Worm (Caenorhabditis elegans) whole organism, L4 larva: Measurements from ENCODE around the gene patr-1.

Experiments used
- D1046.2 ChIP-seq: fragments of 200-800 bp; sonication (Bioruptor generic); IDR thresholded peaks from 2 replicates; pipeline ENCODE4 v1.3.6; 2022; ENCODE audit warnings: missing genetic modification characterization, missing compliant biosample characterization
- F37D6.2 ChIP-seq: sonication (generic microtip); optimal IDR thresholded peaks from 2 replicates; lab custom pipeline; 2016; ENCODE audit warnings: mild to moderate bottlenecking, missing genetic modification characterization, missing compliant biosample characterization
- F44E2.7 ChIP-seq: fragments of 200-800 bp; sonication (Bioruptor generic); IDR thresholded peaks from 2 replicates; pipeline ENCODE4 v2.1.2; 2022; ENCODE audit warnings: missing genetic modification characterization, missing compliant biosample characterization
- T20F7.1 ChIP-seq: fragments of 200-800 bp; sonication (Bioruptor generic); optimal IDR thresholded peaks from 2 replicates; lab custom pipeline; 2018; ENCODE audit warnings: mild to moderate bottlenecking, missing genetic modification characterization, missing compliant biosample characterization
- Y105C5A.15 ChIP-seq: fragments of 200-800 bp; sonication (Bioruptor generic); IDR thresholded peaks from 2 replicates; pipeline ENCODE4 v1.3.6; 2022; ENCODE audit warnings: missing genetic modification characterization, missing compliant biosample characterization
- ZK337.2 ChIP-seq: fragments of 200-800 bp; sonication (Bioruptor generic); IDR thresholded peaks from 2 replicates; pipeline ENCODE4 v1.3.6; 2022; ENCODE audit warnings: missing genetic modification reagents, missing genetic modification characterization, missing compliant biosample characterization
- ama-1 ChIP-seq: fragments of 150-350 bp; optimal IDR thresholded peaks from 2 replicates; lab custom pipeline; 2014; ENCODE audit warnings: inconsistent platforms, mixed read lengths
- arid-1 ChIP-seq: fragments of 200-800 bp; sonication (Bioruptor generic); conservative IDR thresholded peaks from 2 replicates; pipeline ENCODE4 v1.3.6; 2022; ENCODE audit warnings: missing genetic modification reagents, missing genetic modification characterization, missing compliant biosample characterization
- attf-4 ChIP-seq: sonication (generic microtip); optimal IDR thresholded peaks from 3 replicates; lab custom pipeline; 2017; ENCODE audit warnings: missing biosample characterization, missing genetic modification characterization
- ceh-32 ChIP-seq: sonication (generic microtip); optimal IDR thresholded peaks from 2 replicates; lab custom pipeline; 2016; ENCODE audit warnings: mild to moderate bottlenecking, missing genetic modification characterization, missing compliant biosample characterization; ENCODE audit not compliant: poor library complexity
- ceh-44 ChIP-seq: fragments of 200-800 bp; sonication (Bioruptor generic); IDR thresholded peaks from 2 replicates; pipeline ENCODE4 v1.3.6; 2022; ENCODE audit warnings: missing genetic modification reagents, missing genetic modification characterization, missing compliant biosample characterization
- ceh-62 ChIP-seq: sonication (generic microtip); optimal IDR thresholded peaks from 2 replicates; lab custom pipeline; 2017; ENCODE audit warnings: missing biosample characterization, missing genetic modification characterization
- ceh-82 ChIP-seq: sonication (generic microtip); optimal IDR thresholded peaks from 2 replicates; lab custom pipeline; 2017; ENCODE audit warnings: missing biosample characterization, missing genetic modification characterization
- ces-1 ChIP-seq: fragments of 150-350 bp; sonication (generic microtip); optimal IDR thresholded peaks from 4 replicates; lab custom pipeline; 2014; ENCODE audit warnings: missing biosample characterization, missing genetic modification reagents, missing genetic modification characterization
- cey-2 ChIP-seq: sonication (generic microtip); optimal IDR thresholded peaks from 3 replicates; lab custom pipeline; 2017; ENCODE audit warnings: missing genetic modification characterization, mild to moderate bottlenecking, missing compliant biosample characterization, antibody characterized with exemption, borderline replicate concordance; ENCODE audit not compliant: insufficient read depth
- ctbp-1 ChIP-seq: fragments of 200-800 bp; sonication (Bioruptor generic); IDR thresholded peaks from 2 replicates; pipeline ENCODE4 v1.3.6; 2022; ENCODE audit warnings: missing genetic modification reagents, missing genetic modification characterization, missing compliant biosample characterization
- daf-12 ChIP-seq: fragments of 150-350 bp; optimal IDR thresholded peaks from 2 replicates; lab custom pipeline; 2014; ENCODE audit warnings: missing biosample characterization, missing genetic modification reagents, missing genetic modification characterization
- dmd-9 ChIP-seq: fragments of 200-800 bp; sonication (Bioruptor generic); IDR thresholded peaks from 2 replicates; pipeline ENCODE4 v1.3.6; 2022; ENCODE audit warnings: missing genetic modification reagents, missing genetic modification characterization, missing compliant biosample characterization
- dpl-1 ChIP-seq: fragments of 150-350 bp; optimal IDR thresholded peaks from 2 replicates; lab custom pipeline; 2014; ENCODE audit warnings: missing biosample characterization, missing genetic modification reagents, missing genetic modification characterization
- duxl-1 ChIP-seq: sonication (generic microtip); optimal IDR thresholded peaks from 2 replicates; lab custom pipeline; 2016; ENCODE audit warnings: mild to moderate bottlenecking, missing genetic modification characterization, moderate library complexity, missing compliant biosample characterization; ENCODE audit not compliant: poor library complexity
- dve-1 ChIP-seq: sonication (generic microtip); optimal IDR thresholded peaks from 2 replicates; lab custom pipeline; 2017; ENCODE audit warnings: antibody characterized with exemption, mild to moderate bottlenecking, missing genetic modification characterization, missing compliant biosample characterization; ENCODE audit not compliant: insufficient read depth
- egl-27 ChIP-seq: sonication (generic microtip); optimal IDR thresholded peaks from 3 replicates; lab custom pipeline; 2017; ENCODE audit warnings: missing biosample characterization, missing genetic modification reagents, missing genetic modification characterization
- hlh-11 ChIP-seq: fragments of 200-800 bp; sonication (Bioruptor generic); optimal IDR thresholded peaks from 2 replicates; lab custom pipeline; 2018; ENCODE audit warnings: mild to moderate bottlenecking, missing genetic modification characterization, missing compliant biosample characterization
- jun-1 ChIP-seq: fragments of 150-350 bp; optimal IDR thresholded peaks from 2 replicates; lab custom pipeline; 2014; ENCODE audit warnings: missing biosample characterization, missing genetic modification reagents, missing genetic modification characterization
- lin-13 ChIP-seq: fragments of 150-350 bp; optimal IDR thresholded peaks from 2 replicates; lab custom pipeline; 2014; ENCODE audit warnings: missing biosample characterization, missing genetic modification reagents, missing genetic modification characterization
- lin-29 ChIP-seq: fragments of 200-800 bp; sonication (Bioruptor generic); IDR thresholded peaks from 2 replicates; pipeline ENCODE4 v1.3.6; 2022; ENCODE audit warnings: missing genetic modification reagents, missing genetic modification characterization, missing compliant biosample characterization
- lin-38 ChIP-seq: fragments of 200-800 bp; sonication (Bioruptor generic); IDR thresholded peaks from 2 replicates; pipeline ENCODE4 v1.3.6; 2022; ENCODE audit warnings: missing genetic modification reagents, missing genetic modification characterization, missing compliant biosample characterization
- lir-3 ChIP-seq: sonication (generic microtip); optimal IDR thresholded peaks from 2 replicates; lab custom pipeline; 2016; ENCODE audit warnings: mild to moderate bottlenecking, missing genetic modification characterization, missing compliant biosample characterization
- madf-5 ChIP-seq, 2 experiments: fragments of 200-800 bp; sonication (Bioruptor generic); IDR thresholded peaks; 2 replicates each; pipeline ENCODE4 v1.3.6; 2022; ENCODE audit warnings: missing compliant biosample characterization in 2 of 2, missing genetic modification characterization in 2 of 2
- mdl-1 ChIP-seq, 2 experiments: fragments of 150-350 bp in 1 of 2; sonication (generic microtip) in 1 of 2; optimal IDR thresholded peaks; 2 replicates each; lab custom pipeline; 2014 to 2017; ENCODE audit warnings: missing biosample characterization in 2 of 2, missing genetic modification characterization in 2 of 2
- mes-2 ChIP-seq: sonication (generic microtip); optimal IDR thresholded peaks from 2 replicates; lab custom pipeline; 2016; ENCODE audit warnings: missing genotype, mild to moderate bottlenecking, missing genetic modification characterization, missing compliant biosample characterization; ENCODE audit not compliant: poor library complexity, severe bottlenecking
- mxl-2 ChIP-seq: fragments of 200-800 bp; sonication (Bioruptor generic); conservative IDR thresholded peaks from 2 replicates; pipeline ENCODE4 v1.3.6; 2022; ENCODE audit warnings: missing genetic modification reagents, missing genetic modification characterization, missing compliant biosample characterization
- mxl-3 ChIP-seq: fragments of 200-800 bp; sonication (Bioruptor generic); optimal IDR thresholded peaks from 2 replicates; lab custom pipeline; 2018; ENCODE audit warnings: mild to moderate bottlenecking, missing genetic modification characterization, missing compliant biosample characterization
- nhr-111 ChIP-seq: fragments of 200-800 bp; sonication (Bioruptor generic); optimal IDR thresholded peaks from 2 replicates; lab custom pipeline; 2018; ENCODE audit warnings: mild to moderate bottlenecking, missing genetic modification characterization, missing compliant biosample characterization
- nhr-25 ChIP-seq: sonication (generic microtip); optimal IDR thresholded peaks from 2 replicates; lab custom pipeline; 2017; ENCODE audit warnings: missing genetic modification characterization, mild to moderate bottlenecking, missing compliant biosample characterization, antibody characterized with exemption, moderate library complexity, borderline replicate concordance; ENCODE audit not compliant: insufficient read depth
- nhr-28 ChIP-seq: fragments of 150-350 bp; optimal IDR thresholded peaks from 2 replicates; lab custom pipeline; 2014; ENCODE audit warnings: missing biosample characterization, missing genetic modification characterization
- nhr-41 ChIP-seq: fragments of 200-800 bp; sonication (Bioruptor generic); IDR thresholded peaks from 2 replicates; pipeline ENCODE4 v1.3.6; 2022; ENCODE audit warnings: missing genetic modification reagents, missing genetic modification characterization, missing compliant biosample characterization
- nhr-48 ChIP-seq: sonication (generic microtip); optimal IDR thresholded peaks from 2 replicates; lab custom pipeline; 2016; ENCODE audit warnings: mild to moderate bottlenecking, missing genetic modification characterization, missing compliant biosample characterization
- pha-4 ChIP-seq, 2 experiments: fragments of 150-350 bp in 1 of 2; fragments of 200-800 bp in 1 of 2; sonication (Bioruptor generic) in 1 of 2; IDR thresholded peaks in 1 of 2; optimal IDR thresholded peaks in 1 of 2; 2 replicates each; pipeline versions ENCODE4 v1.3.6 to Lab custom; 2014 to 2022; ENCODE audit warnings: missing genetic modification characterization in 2 of 2, missing genetic modification reagents in 2 of 2, missing biosample characterization in 1 of 2, missing compliant biosample characterization in 1 of 2
- php-3 ChIP-seq: fragments of 200-800 bp; sonication (Bioruptor generic); IDR thresholded peaks from 2 replicates; pipeline ENCODE4 v1.3.6; 2022; ENCODE audit warnings: missing genetic modification reagents, missing genetic modification characterization, missing compliant biosample characterization
- set-16 ChIP-seq: fragments of 200-800 bp; sonication (Bioruptor generic); IDR thresholded peaks from 2 replicates; pipeline ENCODE4 v1.3.6; 2022; ENCODE audit warnings: missing genetic modification reagents, missing genetic modification characterization, missing compliant biosample characterization
- snpc-1.2 ChIP-seq: fragments of 200-800 bp; sonication (Bioruptor generic); IDR thresholded peaks from 2 replicates; pipeline ENCODE4 v1.3.6; 2022; ENCODE audit warnings: missing genetic modification reagents, missing genetic modification characterization, missing compliant biosample characterization
- spr-1 ChIP-seq: sonication (generic microtip); optimal IDR thresholded peaks from 2 replicates; lab custom pipeline; 2016; ENCODE audit warnings: mild to moderate bottlenecking, missing genetic modification characterization, missing compliant biosample characterization
- spr-3 ChIP-seq: fragments of 200-800 bp; sonication (Bioruptor generic); optimal IDR thresholded peaks from 2 replicates; lab custom pipeline; 2018; ENCODE audit warnings: mild to moderate bottlenecking, missing genetic modification characterization, missing compliant biosample characterization
- unc-130 ChIP-seq: sonication (generic microtip); optimal IDR thresholded peaks from 2 replicates; lab custom pipeline; 2016; ENCODE audit warnings: missing genetic modification reagents, missing genetic modification characterization, missing compliant biosample characterization
- unc-39 ChIP-seq: sonication (generic microtip); optimal IDR thresholded peaks from 2 replicates; lab custom pipeline; 2017; ENCODE audit warnings: missing biosample characterization, missing genetic modification characterization
- vab-7 ChIP-seq: fragments of 200-800 bp; sonication (Bioruptor generic); IDR thresholded peaks from 2 replicates; pipeline ENCODE4 v1.3.6; 2022; ENCODE audit warnings: missing genetic modification reagents, missing genetic modification characterization, missing compliant biosample characterization
- zfp-3 ChIP-seq: fragments of 200-800 bp; sonication (Bioruptor generic); conservative IDR thresholded peaks from 2 replicates; pipeline ENCODE4 v1.3.6; 2022; ENCODE audit warnings: missing genetic modification reagents, missing genetic modification characterization, missing compliant biosample characterization
- ztf-11 ChIP-seq: fragments of 150-350 bp; optimal IDR thresholded peaks from 2 replicates; lab custom pipeline; 2014; ENCODE audit warnings: missing biosample characterization, missing genetic modification characterization

Gene patr-1

DNA sequence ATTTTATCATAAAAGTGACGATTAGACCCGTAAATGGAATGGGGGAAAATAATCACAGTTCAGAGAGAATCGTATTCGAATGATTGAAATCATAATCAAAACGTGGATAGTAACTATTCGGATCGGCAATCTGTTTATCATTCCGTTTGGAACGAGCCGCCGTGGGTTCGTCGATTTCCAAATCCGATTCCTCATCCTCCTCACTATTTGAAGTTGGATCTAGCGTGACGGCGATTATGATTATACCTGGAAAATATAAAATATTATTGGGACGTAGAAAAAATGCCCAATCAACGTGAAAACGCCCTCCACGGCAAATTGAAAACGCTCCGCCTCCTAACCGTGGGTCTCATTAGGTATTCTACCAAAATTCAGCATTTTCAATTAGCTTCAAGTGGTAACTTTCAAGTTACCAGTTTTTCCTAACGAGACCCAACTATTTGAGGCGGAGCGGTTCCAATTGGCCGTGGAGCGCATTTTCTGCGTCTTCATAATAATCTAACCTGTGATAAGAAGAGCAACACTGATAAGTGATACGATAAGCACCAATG, 46.5 kb downstream of the patr-1 start (continued):
- TF ChIP-seq T20F7.1 (GFP tag; lab: Kevin White, UChicago) (peak; percentile 2), dmd-9 (GFP tag; lab: Robert Waterston, UW) (no peak; the same call in 1 of the 2 replicates), ceh-82 (tag; lab: Kevin White, UChicago) (no peak), Y105C5A.15 (GFP tag; lab: Robert Waterston, UW) (no peak), unc-130 (GFP tag; lab: Kevin White, UChicago) (no peak), attf-4 (tag; lab: Kevin White, UChicago) (no peak), lin-13 (GFP tag; lab: Kevin White, UChicago) (no peak), cey-2 (tag; lab: Kevin White, UChicago) (no peak), zfp-3 (GFP tag; lab: Robert Waterston, UW) (peak; percentile 78; the same call in 1 of the 2 replicates), jun-1 (tag; lab: Kevin White, UChicago) (no peak), spr-3 (GFP tag; lab: Kevin White, UChicago) (no peak), ZK337.2 (GFP tag; lab: Robert Waterston, UW) (no peak), ctbp-1 (GFP tag; lab: Robert Waterston, UW) (no peak), lin-38 (peak; percentile 65), snpc-1.2 (no peak), egl-27 (tag; lab: Kevin White, UChicago) (no peak), duxl-1 (tag; lab: Kevin White, UChicago) (peak; percentile 69), arid-1 (GFP tag; lab: Robert Waterston, UW) (0 out of 2 replicates have a peak, but pooled peaks have one; percentile 23), nhr-25 (tag; lab: Kevin White, UChicago) (no peak), vab-7 (GFP tag; lab: Robert Waterston, UW) (no peak), pha-4 (GFP tag; IDR thresholded peaks at IDR 0.05; lab: Robert Waterston, UW) (0 out of 2 replicates have a peak, but pooled peaks have one; percentile 29), pha-4 (tag; optimal IDR thresholded peaks at IDR 0.05; lab: Kevin White, UChicago) (no peak), nhr-48 (tag; lab: Kevin White, UChicago) (no peak), mes-2 (tag; lab: Kevin White, UChicago) (peak; percentile 11), D1046.2 (0 out of 2 replicates have a peak, but pooled peaks have one; percentile 17), ceh-62 (no peak), php-3 (GFP tag; lab: Robert Waterston, UW) (no peak), mxl-3 (GFP tag; lab: Kevin White, UChicago) (no peak), ama-1 (lab: Kevin White, UChicago) (peak; percentile 51), ztf-11 (tag; lab: Kevin White, UChicago) (no peak), unc-39 (tag; lab: Kevin White, UChicago) (no peak), lir-3 (tag; lab: Kevin White, UChicago) (no peak), F37D6.2 (tag; lab: Kevin White, UChicago) (no peak), lin-29 (GFP tag; lab: Robert Waterston, UW) (no peak), F44E2.7 (GFP tag; lab: Robert Waterston, UW) (no peak), ceh-32 (tag; lab: Kevin White, UChicago) (no peak), nhr-28 (tag; lab: Kevin White, UChicago) (no peak), dve-1 (peak; percentile 16), dpl-1 (no peak), mdl-1 (tag; optimal IDR thresholded peaks at IDR 0.05; lab: Kevin White, UChicago) (no peak), madf-5 (GFP tag; IDR thresholded peaks at IDR 0.05; lab: Robert Waterston, UW) (no peak), set-16 (GFP tag; lab: Robert Waterston, UW) (no peak), ces-1 (GFP tag; lab: Kevin White, UChicago) (no peak), daf-12 (tag; lab: Kevin White, UChicago) (no peak), spr-1 (peak; percentile 82), hlh-11 (peak; percentile 32), ceh-44 (GFP tag; lab: Robert Waterston, UW) (no peak), nhr-41 (GFP tag; lab: Robert Waterston, UW) (no peak), mxl-2 (0 out of 2 replicates have a peak, but pooled peaks have one; percentile 32), nhr-111 (GFP tag; lab: Kevin White, UChicago) (no peak)
- TF ChIP-seq, all 104 proteins: peak for 20
